Worm (Caenorhabditis elegans) whole organism, L4/young adult: ENCODE measurements around the gene nhr-101.

Experiments used
- W03F9.2 ChIP-seq: fragments of 150-350 bp; optimal IDR thresholded peaks from 2 replicates; lab custom pipeline; 2014; ENCODE audit warnings: missing biosample characterization, missing genetic modification characterization
- dao-5 ChIP-seq: sonication (generic microtip); optimal IDR thresholded peaks from 2 replicates; lab custom pipeline; 2016; ENCODE audit warnings: missing genotype, missing genetic modification characterization, moderate library complexity, missing compliant biosample characterization
- him-1 ChIP-seq: sonication (generic microtip); optimal IDR thresholded peaks from 2 replicates; lab custom pipeline; 2016; ENCODE audit warnings: missing genotype, missing genetic modification reagents, missing genetic modification characterization, missing compliant biosample characterization

nhr-101 gene

DNA sequence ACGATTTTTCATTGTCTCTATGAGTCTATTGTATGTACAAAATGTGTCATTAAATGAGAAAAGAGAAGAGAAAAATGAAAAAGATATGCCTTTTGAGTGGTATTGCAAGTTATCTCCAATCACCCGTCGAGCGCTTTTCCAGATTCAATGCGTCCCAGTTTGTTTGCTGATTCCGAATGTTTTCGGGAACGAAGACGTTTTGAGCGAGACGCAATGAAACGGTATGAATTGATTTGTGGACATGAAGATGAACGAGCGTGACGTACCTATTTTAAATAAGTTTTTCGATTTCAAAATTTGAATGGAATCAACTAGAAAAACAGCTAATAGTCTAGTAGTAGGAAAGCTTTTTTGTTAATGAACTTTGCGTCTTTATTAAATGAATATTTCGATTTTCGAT is 46.5 kb downstream of the nhr-101 start:
- TF ChIP-seq him-1 (no peak), dao-5 (tag; lab: Kevin White, UChicago) (no peak), W03F9.2 (tag; lab: Kevin White, UChicago) (no peak)

DNA sequence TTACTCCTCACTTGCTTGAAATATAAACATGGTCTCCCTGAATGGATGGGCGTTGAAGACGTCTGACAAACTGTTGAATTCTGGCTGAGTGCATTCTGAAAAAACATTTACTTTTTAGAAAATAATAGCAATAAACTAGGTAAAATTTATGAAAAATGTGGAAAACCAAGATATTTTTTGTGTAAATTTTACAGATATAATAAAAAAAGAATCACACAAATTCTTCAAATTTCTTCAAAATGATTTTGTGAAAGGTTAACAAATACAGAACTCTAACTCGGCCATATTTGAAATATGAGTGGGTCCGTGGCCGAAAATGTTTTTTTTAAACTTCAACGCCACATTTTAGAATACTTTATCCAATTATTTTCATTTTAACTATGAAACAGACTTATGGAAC is 47.9 kb downstream of the nhr-101 start, which contains the start of gene glb-15:
Gene glb-15, minus strand, starts transcription at position 101 of the 400 bp plus-strand sequence.
- TF ChIP-seq W03F9.2 (tag; lab: Kevin White, UChicago), result no peak
- TF ChIP-seq him-1, result no peak
- no peak for TF ChIP-seq dao-5 (tag; lab: Kevin White, UChicago)

ce11 chrV:11620081-11620480 is 49.8 kb downstream of the nhr-101 start:
- no peak for TF ChIP-seq W03F9.2 (tag; lab: Kevin White, UChicago)
- no peak for TF ChIP-seq him-1

- no peak for TF ChIP-seq him-1
- TF ChIP-seq W03F9.2 (tag; lab: Kevin White, UChicago), result no peak
- no peak for TF ChIP-seq dao-5 (tag; lab: Kevin White, UChicago)
Measured at ce11 chrV:11621276-11621675, 51.0 kb downstream of the nhr-101 start.
